Fruit fly (Drosophila melanogaster) whole organism, prepupa: ENCODE measurements around the gene CG14629.

Experiments used
- Blimp-1 ChIP-seq: fragments of 200-800 bp; sonication (Bioruptor generic); optimal IDR thresholded peaks from 3 replicates; lab custom pipeline; 2017; ENCODE audit warnings: missing biosample characterization, missing genetic modification characterization, mild to moderate bottlenecking, moderate library complexity, missing genetic modification reagents
- CG10631 ChIP-seq: fragments of 200-800 bp; sonication (Bioruptor generic); optimal IDR thresholded peaks from 2 replicates; lab custom pipeline; 2016; ENCODE audit warnings: missing biosample characterization, missing genetic modification characterization
- CG10669 ChIP-seq: fragments of 200-800 bp; sonication (Bioruptor generic); optimal IDR thresholded peaks from 3 replicates; lab custom pipeline; 2018; ENCODE audit warnings: missing biosample characterization, mild to moderate bottlenecking, missing genetic modification characterization, moderate library complexity
- CG11902 ChIP-seq: fragments of 200-800 bp; sonication (Bioruptor generic); optimal IDR thresholded peaks from 3 replicates; lab custom pipeline; 2016; ENCODE audit warnings: missing biosample characterization, missing genetic modification characterization
- CG15336 ChIP-seq: fragments of 200-800 bp; sonication (Bioruptor generic); IDR thresholded peaks from 2 replicates; pipeline ENCODE4 v1.3.6; 2022; ENCODE audit warnings: missing biosample characterization, missing genetic modification characterization
- CG16779 ChIP-seq: fragments of 200-800 bp; sonication (Bioruptor generic); optimal IDR thresholded peaks from 3 replicates; lab custom pipeline; 2017; ENCODE audit warnings: missing biosample characterization, mild to moderate bottlenecking, missing genetic modification characterization
- CG3032 ChIP-seq: fragments of 200-800 bp; optimal IDR thresholded peaks from 2 replicates; lab custom pipeline; 2019; ENCODE audit warnings: missing biosample characterization, mild to moderate bottlenecking, missing genetic modification characterization, moderate library complexity
- CG31627 ChIP-seq: fragments of 200-800 bp; sonication (Bioruptor generic); optimal IDR thresholded peaks from 3 replicates; lab custom pipeline; 2016; ENCODE audit warnings: missing biosample characterization, missing genetic modification characterization
- CG32006 ChIP-seq: fragments of 200-800 bp; sonication (Bioruptor generic); optimal IDR thresholded peaks from 3 replicates; lab custom pipeline; 2017; ENCODE audit warnings: missing biosample characterization, mild to moderate bottlenecking, missing genetic modification characterization
- CG3919 ChIP-seq: fragments of 200-800 bp; sonication (Bioruptor generic); optimal IDR thresholded peaks from 3 replicates; lab custom pipeline; 2016; ENCODE audit warnings: missing biosample characterization, missing genetic modification characterization
- CG4318 ChIP-seq: fragments of 200-800 bp; sonication (Bioruptor generic); optimal IDR thresholded peaks from 3 replicates; lab custom pipeline; 2017; ENCODE audit warnings: missing biosample characterization, mild to moderate bottlenecking, missing genetic modification characterization
- CG6276 ChIP-seq: fragments of 200-800 bp; sonication (Bioruptor generic); optimal IDR thresholded peaks from 2 replicates; lab custom pipeline; 2017; ENCODE audit warnings: missing biosample characterization, mild to moderate bottlenecking, missing genetic modification characterization
- CG6808 ChIP-seq: fragments of 200-800 bp; sonication (Bioruptor generic); optimal IDR thresholded peaks from 3 replicates; lab custom pipeline; 2017; ENCODE audit warnings: missing biosample characterization, missing genetic modification characterization, mild to moderate bottlenecking, moderate library complexity, missing genetic modification reagents
- CG6854 ChIP-seq: fragments of 200-800 bp; sonication (Bioruptor generic); optimal IDR thresholded peaks from 2 replicates; lab custom pipeline; 2017; ENCODE audit warnings: missing biosample characterization, mild to moderate bottlenecking, missing genetic modification characterization
- CG7368 ChIP-seq: fragments of 200-800 bp; sonication (Bioruptor generic); optimal IDR thresholded peaks from 3 replicates; lab custom pipeline; 2016; ENCODE audit warnings: missing biosample characterization, missing genetic modification characterization
- CG8119 ChIP-seq: fragments of 200-800 bp; sonication (Bioruptor generic); IDR thresholded peaks from 3 replicates; pipeline ENCODE4 v1.3.6; 2022; ENCODE audit warnings: missing biosample characterization, missing genetic modification characterization
- CG8319 ChIP-seq: fragments of 200-800 bp; sonication (Bioruptor generic); optimal IDR thresholded peaks from 3 replicates; lab custom pipeline; 2016; ENCODE audit warnings: missing biosample characterization, missing genetic modification characterization
- CG9139 ChIP-seq: fragments of 200-800 bp; sonication (Bioruptor generic); optimal IDR thresholded peaks from 3 replicates; lab custom pipeline; 2017; ENCODE audit warnings: missing biosample characterization, mild to moderate bottlenecking, missing genetic modification characterization
- Eip75B ChIP-seq: fragments of 200-800 bp; sonication (Bioruptor generic); optimal IDR thresholded peaks from 3 replicates; lab custom pipeline; 2016; ENCODE audit warnings: missing biosample characterization, missing genetic modification characterization
- Eip78C ChIP-seq: fragments of 200-800 bp; sonication (Bioruptor generic); peaks from one replicate; lab custom pipeline; 2016; ENCODE audit warnings: missing biosample characterization, missing genetic modification characterization
- Eip93F ChIP-seq: fragments of 200-800 bp; sonication (Bioruptor generic); optimal IDR thresholded peaks from 2 replicates; lab custom pipeline; 2016; ENCODE audit warnings: missing biosample characterization, mild to moderate bottlenecking, missing genetic modification characterization
- Ets96B ChIP-seq: fragments of 200-800 bp; optimal IDR thresholded peaks from 2 replicates; lab custom pipeline; 2019; ENCODE audit warnings: missing biosample characterization, mild to moderate bottlenecking, missing genetic modification characterization, moderate library complexity
- Gug ChIP-seq: fragments of 200-800 bp; sonication (Bioruptor generic); IDR thresholded peaks from 2 replicates; pipeline ENCODE4 v1.3.6; 2022; ENCODE audit warnings: missing biosample characterization, missing genetic modification characterization
- Hr38 ChIP-seq: sonication (Bioruptor generic); optimal IDR thresholded peaks from 2 replicates; lab custom pipeline; 2016; ENCODE audit warnings: missing biosample characterization, missing genetic modification characterization
- Hr4 ChIP-seq: fragments of 200-800 bp; sonication (Bioruptor generic); optimal IDR thresholded peaks from 3 replicates; lab custom pipeline; 2016; ENCODE audit warnings: missing biosample characterization, missing genetic modification characterization
- Lpt ChIP-seq: fragments of 200-800 bp; sonication (Bioruptor generic); optimal IDR thresholded peaks from 3 replicates; lab custom pipeline; 2016; ENCODE audit warnings: missing biosample characterization, missing genetic modification characterization
- Met ChIP-seq: fragments of 200-800 bp; sonication (Bioruptor generic); optimal IDR thresholded peaks from 3 replicates; lab custom pipeline; 2016; ENCODE audit warnings: missing biosample characterization, missing genetic modification characterization
- OdsH ChIP-seq: fragments of 200-800 bp; sonication (Bioruptor generic); optimal IDR thresholded peaks from 3 replicates; lab custom pipeline; 2016; ENCODE audit warnings: missing biosample characterization, missing genetic modification characterization
- Sox14 ChIP-seq: fragments of 200-800 bp; sonication (Bioruptor generic); optimal IDR thresholded peaks from 3 replicates; lab custom pipeline; 2016; ENCODE audit warnings: missing biosample characterization, missing genetic modification characterization
- achi ChIP-seq: fragments of 200-800 bp; sonication (Bioruptor generic); optimal IDR thresholded peaks from 3 replicates; lab custom pipeline; 2016; ENCODE audit warnings: missing biosample characterization, missing genetic modification characterization
- acj6 ChIP-seq: fragments of 200-800 bp; sonication (Bioruptor generic); optimal IDR thresholded peaks from 3 replicates; lab custom pipeline; 2016; ENCODE audit warnings: missing biosample characterization, missing genetic modification characterization
- cyc ChIP-seq: fragments of 200-800 bp; sonication (Bioruptor generic); optimal IDR thresholded peaks from 3 replicates; lab custom pipeline; 2016; ENCODE audit warnings: missing biosample characterization, missing genetic modification characterization
- dac ChIP-seq: fragments of 200-800 bp; sonication (Bioruptor generic); optimal IDR thresholded peaks from 2 replicates; lab custom pipeline; 2017; ENCODE audit warnings: missing biosample characterization, mild to moderate bottlenecking, missing genetic modification characterization
- dsx ChIP-seq: fragments of 200-800 bp; optimal IDR thresholded peaks from 3 replicates; lab custom pipeline; 2019; ENCODE audit warnings: missing biosample characterization, mild to moderate bottlenecking, missing genetic modification characterization, moderate library complexity; ENCODE audit not compliant: poor library complexity, severe bottlenecking
- eg ChIP-seq: fragments of 200-800 bp; sonication (Bioruptor generic); IDR thresholded peaks from 3 replicates; pipeline ENCODE4 v1.3.6; 2022; ENCODE audit warnings: missing biosample characterization, missing genetic modification characterization
- esn ChIP-seq: fragments of 200-800 bp; sonication (Bioruptor generic); optimal IDR thresholded peaks from 2 replicates; lab custom pipeline; 2016; ENCODE audit warnings: missing biosample characterization, mild to moderate bottlenecking, missing genetic modification characterization, moderate library complexity
- fd59A ChIP-seq: fragments of 200-800 bp; sonication (Bioruptor generic); optimal IDR thresholded peaks from 2 replicates; lab custom pipeline; 2017; ENCODE audit warnings: missing biosample characterization, mild to moderate bottlenecking, missing genetic modification characterization, missing genetic modification reagents
- lz ChIP-seq: fragments of 200-800 bp; sonication (Bioruptor generic); optimal IDR thresholded peaks from 3 replicates; lab custom pipeline; 2016; ENCODE audit warnings: missing biosample characterization, missing genetic modification characterization
- net ChIP-seq: fragments of 200-800 bp; sonication (Bioruptor generic); optimal IDR thresholded peaks from 3 replicates; lab custom pipeline; 2016; ENCODE audit warnings: missing biosample characterization, missing genetic modification characterization
- pdm3 ChIP-seq: fragments of 200-800 bp; sonication (Bioruptor generic); optimal IDR thresholded peaks from 3 replicates; lab custom pipeline; 2016; ENCODE audit warnings: missing biosample characterization, missing genetic modification characterization
- salr ChIP-seq, 2 experiments: fragments of 200-800 bp; sonication (Bioruptor generic); optimal IDR thresholded peaks; 3 replicates each; lab custom pipeline; 2016 to 2018; ENCODE audit warnings: missing biosample characterization in 2 of 2, missing genetic modification characterization in 2 of 2, mild to moderate bottlenecking in 1 of 2
- spab ChIP-seq: fragments of 200-800 bp; sonication (Bioruptor generic); optimal IDR thresholded peaks from 2 replicates; lab custom pipeline; 2017; ENCODE audit warnings: missing biosample characterization, mild to moderate bottlenecking, missing genetic modification characterization, missing genetic modification reagents
- ss ChIP-seq, 2 experiments: fragments of 200-800 bp; sonication (Bioruptor generic); optimal IDR thresholded peaks; 2 replicates in 1 of 2; 3 replicates in 1 of 2; lab custom pipeline; 2017 to 2018; ENCODE audit warnings: mild to moderate bottlenecking in 2 of 2, missing biosample characterization in 2 of 2, missing genetic modification characterization in 2 of 2, moderate library complexity in 1 of 2
- svp ChIP-seq: fragments of 200-800 bp; sonication (Bioruptor generic); peaks from one replicate; lab custom pipeline; 2016; ENCODE audit warnings: missing biosample characterization, missing genetic modification characterization
- vri ChIP-seq: fragments of 200-800 bp; sonication (Bioruptor generic); optimal IDR thresholded peaks from 3 replicates; lab custom pipeline; 2016; ENCODE audit warnings: missing biosample characterization, mild to moderate bottlenecking, missing genetic modification characterization

The CG14629 gene

DNA sequence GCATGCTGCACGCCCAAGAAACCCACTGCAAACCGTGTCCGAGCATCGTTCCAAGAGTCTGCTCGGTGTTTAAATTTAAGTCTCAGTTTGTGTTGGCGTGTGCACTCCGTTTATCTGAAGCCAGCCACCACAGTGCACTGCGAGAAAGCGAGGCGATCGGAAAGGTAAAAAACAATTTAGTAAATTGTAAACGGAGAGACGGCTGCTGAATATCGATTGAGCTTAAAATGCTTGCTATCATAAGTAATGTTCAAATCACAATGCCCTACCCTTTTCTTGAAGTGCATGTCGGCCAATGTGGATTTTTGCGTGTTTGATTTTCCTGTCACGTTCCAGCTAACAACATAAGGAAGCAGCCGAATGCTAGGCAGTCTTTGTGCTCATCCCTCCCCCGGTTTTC, 31.8 kb downstream of the CG14629 start (continued):
- peak; percentile 81 for TF ChIP-seq Gug (GFP tag; lab: Robert Waterston, UW)
- TF ChIP-seq CG32006 (GFP tag; lab: Kevin White, UChicago) = peak; percentile 87
- peak; percentile 60 for TF ChIP-seq cyc (GFP tag; lab: Kevin White, UChicago)
- TF ChIP-seq CG6808 (GFP tag; lab: Kevin White, UChicago) = no peak
- TF ChIP-seq lz (GFP tag; lab: Kevin White, UChicago) = peak; percentile 61
- TF ChIP-seq CG31627 (GFP tag; lab: Kevin White, UChicago) = peak; percentile 66
- no peak for TF ChIP-seq dsx (GFP tag; lab: Kevin White, UChicago)

DNA sequence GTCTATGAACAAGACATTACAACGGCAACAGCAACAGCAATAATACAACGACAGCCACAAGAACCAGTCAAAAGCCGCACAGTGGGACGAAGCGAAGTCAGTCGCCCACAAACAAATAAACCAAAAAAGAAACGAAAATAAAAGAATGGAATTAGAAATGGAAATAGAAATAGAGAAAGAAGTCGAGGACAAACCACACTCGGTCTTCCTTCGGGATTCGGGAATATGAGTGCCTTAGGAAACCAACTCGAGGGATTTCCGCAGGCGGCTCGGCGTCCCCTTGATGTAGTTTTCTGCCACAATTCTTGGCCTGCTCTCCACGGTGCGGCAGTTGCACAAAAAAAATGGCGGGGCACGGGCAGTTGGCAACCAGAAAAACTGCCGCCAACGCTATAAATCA, 39.1 kb downstream of the CG14629 start:
- TF ChIP-seq CG6276 (GFP tag; lab: Kevin White, UChicago) = peak; percentile 48
- TF ChIP-seq CG7368 = peak; percentile 3
- TF ChIP-seq esn (GFP tag; lab: Kevin White, UChicago) = peak; percentile 5
- peak; percentile 71 for TF ChIP-seq CG32006 (GFP tag; lab: Kevin White, UChicago)
- TF ChIP-seq dac (GFP tag; lab: Kevin White, UChicago) = peak; percentile 41
- TF ChIP-seq CG4318 (GFP tag; lab: Kevin White, UChicago) = peak; percentile 30
- TF ChIP-seq CG3032 (tag; lab: Kevin White, UChicago) = no peak
- peak; percentile 63 for TF ChIP-seq svp (GFP tag; lab: Kevin White, UChicago)
- peak; percentile 13 for TF ChIP-seq CG10669 (GFP tag; lab: Kevin White, UChicago)
- no peak for TF ChIP-seq Blimp-1 (GFP tag; lab: Kevin White, UChicago)
- TF ChIP-seq fd59A (GFP tag; lab: Kevin White, UChicago) = peak; percentile 5
- peak; percentile 18 for TF ChIP-seq net (GFP tag; lab: Kevin White, UChicago)
- no peak for TF ChIP-seq Gug (GFP tag; lab: Robert Waterston, UW)
- peak; percentile 14 for TF ChIP-seq CG10631
- no peak for TF ChIP-seq CG9139 (GFP tag; lab: Kevin White, UChicago)
- TF ChIP-seq eg (GFP tag; lab: Robert Waterston, UW) = no peak; the same call in 2 of the 3 replicates
- TF ChIP-seq dsx (GFP tag; lab: Kevin White, UChicago) = no peak
- TF ChIP-seq cyc (GFP tag; lab: Kevin White, UChicago) = no peak
- peak; percentile 62 for TF ChIP-seq Eip78C
- TF ChIP-seq ss (GFP tag; optimal IDR thresholded peaks at IDR 0.05; lab: Kevin White, UChicago) = peak; percentile 9 to 35
- TF ChIP-seq Lpt (GFP tag; lab: Kevin White, UChicago) = peak; percentile 15
- no peak for TF ChIP-seq Hr38
- peak; percentile 1 for TF ChIP-seq CG16779 (tag; lab: Kevin White, UChicago)
- peak; percentile 45 for TF ChIP-seq pdm3
- peak; percentile 12 for TF ChIP-seq Eip75B (GFP tag; lab: Kevin White, UChicago)
- TF ChIP-seq CG15336 = peak; percentile 58
- TF ChIP-seq Eip93F = no peak
- TF ChIP-seq achi = peak; percentile 36
- peak; percentile 1 for TF ChIP-seq CG31627 (GFP tag; lab: Kevin White, UChicago)
- peak; percentile 29 for TF ChIP-seq OdsH (GFP tag; lab: Kevin White, UChicago)
- TF ChIP-seq Ets96B (tag; lab: Kevin White, UChicago) = no peak
- TF ChIP-seq spab (GFP tag; lab: Kevin White, UChicago) = no peak
- TF ChIP-seq vri (GFP tag; lab: Kevin White, UChicago) = no peak
- TF ChIP-seq CG8319 (GFP tag; lab: Kevin White, UChicago) = no peak
- peak; percentile 13 for TF ChIP-seq Sox14 (GFP tag; lab: Kevin White, UChicago)
- TF ChIP-seq CG6808 (GFP tag; lab: Kevin White, UChicago) = no peak
- TF ChIP-seq CG3919 (GFP tag; lab: Kevin White, UChicago) = peak; percentile 19
- TF ChIP-seq acj6 (GFP tag; lab: Kevin White, UChicago) = peak; percentile 22
- TF ChIP-seq Met (GFP tag; lab: Kevin White, UChicago) = peak; percentile 18
- peak in 1 of 2 experiments; percentile 47 for TF ChIP-seq salr (GFP tag; optimal IDR thresholded peaks at IDR 0.05; lab: Kevin White, UChicago)
- no peak for TF ChIP-seq CG11902 (GFP tag; lab: Kevin White, UChicago)
- no peak for TF ChIP-seq CG6854 (GFP tag; lab: Kevin White, UChicago)
- TF ChIP-seq Hr4 (GFP tag; lab: Kevin White, UChicago) = peak; percentile 43
- TF ChIP-seq CG8119 (GFP tag; lab: Robert Waterston, UW) = peak; percentile 46; the same call in 2 of the 3 replicates
